Fruit fly (Drosophila melanogaster) whole organism, embryonic: ENCODE measurements around the gene Pis.

Experiments
- Antp ChIP-seq: fragments of 200-800 bp; sonication (Bioruptor generic); optimal IDR thresholded peaks from 3 replicates; lab custom pipeline; 2016; ENCODE audit warnings: missing biosample characterization, missing genetic modification characterization
- C15 ChIP-seq: fragments of 200-800 bp; sonication (Bioruptor generic); IDR thresholded peaks from 3 replicates; pipeline ENCODE4 v1.3.6; 2022; ENCODE audit warnings: missing biosample characterization, missing genetic modification characterization
- CG10209 ChIP-seq: fragments of 200-800 bp; sonication (Bioruptor generic); optimal IDR thresholded peaks from 3 replicates; lab custom pipeline; 2017; ENCODE audit warnings: missing biosample characterization, mild to moderate bottlenecking, missing genetic modification characterization, missing genetic modification reagents
- CG12071 ChIP-seq: fragments of 200-800 bp; sonication (Bioruptor generic); optimal IDR thresholded peaks from 3 replicates; lab custom pipeline; 2018; ENCODE audit warnings: missing biosample characterization, mild to moderate bottlenecking, missing genetic modification characterization
- CG12155 ChIP-seq: fragments of 200-800 bp; sonication (Bioruptor generic); optimal IDR thresholded peaks from 3 replicates; lab custom pipeline; 2016; ENCODE audit warnings: missing biosample characterization, missing genetic modification characterization
- CG12659 ChIP-seq: fragments of 200-800 bp; sonication (Bioruptor generic); optimal IDR thresholded peaks from 3 replicates; lab custom pipeline; 2017; ENCODE audit warnings: mild to moderate bottlenecking, missing biosample characterization, missing genetic modification reagents, missing genetic modification characterization
- CG14014 ChIP-seq: fragments of 200-800 bp; sonication (Bioruptor generic); IDR thresholded peaks from 2 replicates; pipeline ENCODE4 v1.3.6; 2022; ENCODE audit warnings: missing biosample characterization, missing genetic modification characterization
- CG14441 ChIP-seq: fragments of 200-800 bp; sonication (Bioruptor generic); IDR thresholded peaks from 2 replicates; pipeline ENCODE4 v1.3.6; 2022; ENCODE audit warnings: missing biosample characterization, missing genetic modification characterization
- CG14667 ChIP-seq: fragments of 200-800 bp; sonication (Bioruptor generic); IDR thresholded peaks from 2 replicates; pipeline ENCODE4 v1.3.6; 2022; ENCODE audit warnings: missing biosample characterization, missing genetic modification characterization
- CG14965 ChIP-seq: fragments of 200-800 bp; sonication (Bioruptor generic); optimal IDR thresholded peaks from 2 replicates; lab custom pipeline; 2016; ENCODE audit warnings: missing biosample characterization, missing genetic modification characterization, borderline replicate concordance
- CG15073 ChIP-seq: fragments of 200-800 bp; sonication (Bioruptor generic); optimal IDR thresholded peaks from 2 replicates; lab custom pipeline; 2016; ENCODE audit warnings: missing biosample characterization, missing genetic modification characterization
- CG16813 ChIP-seq: fragments of 200-800 bp; sonication (Bioruptor generic); IDR thresholded peaks from 3 replicates; pipeline ENCODE4 v1.3.6; 2022; ENCODE audit warnings: missing biosample characterization, missing genetic modification characterization; ENCODE audit not compliant: partially characterized antibody
- CG17385 ChIP-seq: fragments of 200-800 bp; sonication (Bioruptor generic); optimal IDR thresholded peaks from 3 replicates; lab custom pipeline; 2018; ENCODE audit warnings: missing biosample characterization, mild to moderate bottlenecking, missing genetic modification characterization
- CG2712 ChIP-seq: fragments of 200-800 bp; optimal IDR thresholded peaks from 3 replicates; lab custom pipeline; 2019; ENCODE audit warnings: missing biosample characterization, mild to moderate bottlenecking, missing genetic modification characterization, moderate library complexity
- CG34422 ChIP-seq: fragments of 200-800 bp; sonication (Bioruptor generic); IDR thresholded peaks from 3 replicates; pipeline ENCODE4 v1.3.6; 2022; ENCODE audit warnings: missing biosample characterization, missing genetic modification characterization
- CG5245 ChIP-seq: fragments of 200-800 bp; sonication (Bioruptor generic); optimal IDR thresholded peaks from 3 replicates; lab custom pipeline; 2016; ENCODE audit warnings: missing biosample characterization, missing genetic modification characterization
- CG6791 ChIP-seq: fragments of 200-800 bp; sonication (Bioruptor generic); IDR thresholded peaks from 3 replicates; pipeline ENCODE4 v1.3.6; 2022; ENCODE audit warnings: missing biosample characterization, missing genetic modification characterization; ENCODE audit not compliant: partially characterized antibody
- CG7556 ChIP-seq: fragments of 200-800 bp; sonication (Bioruptor generic); optimal IDR thresholded peaks from 2 replicates; lab custom pipeline; 2017; ENCODE audit warnings: missing biosample characterization, mild to moderate bottlenecking, missing genetic modification characterization
- CG7786 ChIP-seq: fragments of 200-800 bp; sonication (Bioruptor generic); optimal IDR thresholded peaks from 2 replicates; lab custom pipeline; 2016; ENCODE audit warnings: missing biosample characterization, missing genetic modification characterization
- CG7987 ChIP-seq: fragments of 200-800 bp; sonication (Bioruptor generic); optimal IDR thresholded peaks from 2 replicates; lab custom pipeline; 2018; ENCODE audit warnings: missing biosample characterization, mild to moderate bottlenecking, missing genetic modification characterization, moderate library complexity
- CG8924 ChIP-seq: fragments of 200-800 bp; optimal IDR thresholded peaks from 3 replicates; lab custom pipeline; 2019; ENCODE audit warnings: missing biosample characterization, mild to moderate bottlenecking, missing genetic modification characterization, moderate library complexity
- CG9609 ChIP-seq: fragments of 200-800 bp; sonication (Bioruptor generic); optimal IDR thresholded peaks from 3 replicates; lab custom pipeline; 2016; ENCODE audit warnings: missing biosample characterization, missing genetic modification characterization
- Deaf1 ChIP-seq: fragments of 200-800 bp; optimal IDR thresholded peaks from 3 replicates; lab custom pipeline; 2019; ENCODE audit warnings: missing biosample characterization, mild to moderate bottlenecking, missing genetic modification characterization, moderate library complexity
- Dfd ChIP-seq, 2 experiments: fragments of >200 bp; optimal IDR thresholded peaks; 2 replicates each; lab custom pipeline; 2017; ENCODE audit warnings: missing biosample characterization in 2 of 2, missing genetic modification characterization in 2 of 2
- ERR ChIP-seq: fragments of 200-800 bp; sonication (Bioruptor generic); optimal IDR thresholded peaks from 2 replicates; lab custom pipeline; 2016; ENCODE audit warnings: missing biosample characterization, missing genetic modification characterization
- Elba2 ChIP-seq: fragments of 200-800 bp; sonication (Bioruptor generic); optimal IDR thresholded peaks from 3 replicates; lab custom pipeline; 2016; ENCODE audit warnings: missing biosample characterization, missing genetic modification characterization
- Gug ChIP-seq: fragments of 200-800 bp; sonication (Bioruptor generic); IDR thresholded peaks from 4 replicates; pipeline ENCODE4 v1.3.6; 2022; ENCODE audit warnings: missing biosample characterization, missing genetic modification characterization
- Max ChIP-seq: fragments of 200-800 bp; sonication (Bioruptor generic); optimal IDR thresholded peaks from 2 replicates; lab custom pipeline; 2016; ENCODE audit warnings: missing biosample characterization, mild to moderate bottlenecking, missing genetic modification characterization
- Sox100B ChIP-seq: fragments of 200-800 bp; sonication (Bioruptor generic); optimal IDR thresholded peaks from 3 replicates; lab custom pipeline; 2018; ENCODE audit warnings: missing biosample characterization, mild to moderate bottlenecking, missing genetic modification characterization
- ash1 ChIP-seq: fragments of 200-800 bp; sonication (Bioruptor generic); optimal IDR thresholded peaks from 2 replicates; lab custom pipeline; 2018; ENCODE audit warnings: missing biosample characterization, mild to moderate bottlenecking, missing genetic modification characterization
- ato ChIP-seq: fragments of 200-800 bp; sonication (Bioruptor generic); IDR thresholded peaks from 2 replicates; pipeline ENCODE4 v1.3.6; 2022; ENCODE audit warnings: missing biosample characterization, missing genetic modification characterization; ENCODE audit not compliant: partially characterized antibody
- bbx ChIP-seq: fragments of 200-800 bp; sonication (Bioruptor generic); IDR thresholded peaks from 2 replicates; pipeline ENCODE4 v1.3.6; 2022; ENCODE audit warnings: missing biosample characterization, missing genetic modification characterization; ENCODE audit not compliant: partially characterized antibody
- bcd ChIP-seq: fragments of 200-800 bp; sonication (Bioruptor generic); optimal IDR thresholded peaks from 2 replicates; lab custom pipeline; 2017; ENCODE audit warnings: missing biosample characterization, mild to moderate bottlenecking, missing genetic modification characterization
- cg ChIP-seq: fragments of 200-800 bp; sonication (Bioruptor generic); optimal IDR thresholded peaks from 3 replicates; lab custom pipeline; 2019; ENCODE audit warnings: missing biosample characterization, mild to moderate bottlenecking, missing genetic modification characterization, moderate library complexity
- dpn ChIP-seq, 2 experiments: fragments of 200-800 bp; sonication (Bioruptor generic); optimal IDR thresholded peaks; 3 replicates each; lab custom pipeline; 2016; ENCODE audit warnings: missing biosample characterization in 2 of 2, missing genetic modification characterization in 2 of 2
- emc ChIP-seq: fragments of 200-800 bp; sonication (Bioruptor generic); optimal IDR thresholded peaks from 2 replicates; lab custom pipeline; 2016; ENCODE audit warnings: missing biosample characterization, missing genetic modification characterization
- esg ChIP-seq: fragments of 200-800 bp; sonication (Bioruptor generic); conservative IDR thresholded peaks from 2 replicates; pipeline ENCODE4 v1.3.6; 2022; ENCODE audit warnings: missing biosample characterization, missing genetic modification characterization
- hkb ChIP-seq, 2 experiments: fragments of 200-800 bp in 1 of 2; fragments of >200 bp in 1 of 2; sonication (Bioruptor generic) in 1 of 2; IDR thresholded peaks in 1 of 2; optimal IDR thresholded peaks in 1 of 2; 2 replicates each; pipeline versions ENCODE4 v1.3.6 to Lab custom; 2017 to 2022; ENCODE audit warnings: missing biosample characterization in 1 of 2, missing genetic modification characterization in 1 of 2
- knrl ChIP-seq: fragments of 200-800 bp; sonication (Bioruptor generic); IDR thresholded peaks from 3 replicates; pipeline ENCODE4 v1.3.6; 2022; ENCODE audit warnings: missing biosample characterization, missing genetic modification characterization; ENCODE audit not compliant: partially characterized antibody
- luna ChIP-seq: fragments of 200-800 bp; sonication (Bioruptor generic); optimal IDR thresholded peaks from 2 replicates; lab custom pipeline; 2016; ENCODE audit warnings: missing biosample characterization, missing genetic modification characterization
- odd ChIP-seq: fragments of 200-800 bp; sonication (Bioruptor generic); optimal IDR thresholded peaks from 2 replicates; lab custom pipeline; 2017; ENCODE audit warnings: missing biosample characterization, mild to moderate bottlenecking, missing genetic modification characterization
- org-1 ChIP-seq: fragments of 200-800 bp; sonication (Bioruptor generic); optimal IDR thresholded peaks from 2 replicates; lab custom pipeline; 2017; ENCODE audit warnings: missing biosample characterization, missing genetic modification characterization
- pho ChIP-seq: fragments of 200-800 bp; sonication (Bioruptor generic); optimal IDR thresholded peaks from 2 replicates; lab custom pipeline; 2016; ENCODE audit warnings: missing biosample characterization, missing genetic modification characterization
- pnt ChIP-seq: fragments of 200-800 bp; sonication (Bioruptor generic); optimal IDR thresholded peaks from 3 replicates; lab custom pipeline; 2016; ENCODE audit warnings: missing biosample characterization, missing genetic modification characterization
- pum ChIP-seq: fragments of 200-800 bp; sonication (Bioruptor generic); optimal IDR thresholded peaks from 2 replicates; lab custom pipeline; 2016; ENCODE audit warnings: missing biosample characterization, missing genetic modification characterization
- ranshi ChIP-seq: fragments of 200-800 bp; sonication (Bioruptor generic); IDR thresholded peaks from 2 replicates; pipeline ENCODE4 v1.3.6; 2022; ENCODE audit warnings: missing biosample characterization, missing genetic modification characterization
- shn ChIP-seq: fragments of 200-800 bp; sonication (Bioruptor generic); optimal IDR thresholded peaks from 3 replicates; lab custom pipeline; 2016; ENCODE audit warnings: missing biosample characterization, missing genetic modification characterization
- wdn ChIP-seq: fragments of 200-800 bp; sonication (Bioruptor generic); IDR thresholded peaks from 2 replicates; pipeline ENCODE4 v1.3.6; 2022; ENCODE audit warnings: missing biosample characterization, missing genetic modification characterization
- wek ChIP-seq: fragments of 200-800 bp; sonication (Bioruptor generic); optimal IDR thresholded peaks from 3 replicates; lab custom pipeline; 2018; ENCODE audit warnings: missing biosample characterization, mild to moderate bottlenecking, missing genetic modification characterization, moderate library complexity

The Pis gene

DNA sequence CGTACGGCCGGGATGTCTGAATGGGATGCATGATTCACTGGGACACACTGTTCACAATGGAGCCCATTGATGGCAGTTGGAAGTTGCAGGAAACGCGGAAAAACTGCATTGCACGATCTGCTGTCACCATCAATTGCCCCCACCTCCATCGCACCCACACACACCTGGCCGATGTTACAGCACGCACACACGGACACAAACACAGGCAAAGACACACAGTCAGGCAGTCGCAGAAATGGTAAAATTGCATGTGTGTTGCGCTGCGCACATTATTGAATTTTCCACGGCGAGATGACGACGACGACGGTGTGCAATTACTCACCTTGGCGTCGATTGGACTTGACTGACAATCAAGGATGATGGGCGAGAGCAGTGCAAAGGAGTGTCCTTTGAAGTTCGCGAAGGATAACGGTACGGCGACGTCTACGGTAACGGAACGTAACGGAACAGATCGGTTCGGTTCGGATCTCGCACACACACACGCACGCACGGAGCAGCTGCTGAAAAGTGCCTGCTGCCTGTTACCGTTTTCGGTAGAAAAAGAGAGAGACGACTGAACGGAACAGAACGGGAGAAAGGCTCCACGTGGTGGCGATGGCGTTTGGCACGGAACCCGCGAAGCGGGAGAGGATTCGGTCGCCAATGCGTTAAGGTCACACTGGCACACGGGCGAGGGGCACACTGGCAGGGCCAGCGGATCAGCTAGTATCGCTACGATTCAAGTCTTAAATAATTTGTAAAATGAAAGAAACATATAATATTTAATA, 6.6 kb upstream of the Pis start, which contains the start of the genes CG9281 and CG15601 (continued):
- no peak for TF ChIP-seq Sox100B (GFP tag; lab: Kevin White, UChicago)
- TF ChIP-seq ash1 (GFP tag; lab: Kevin White, UChicago) = no peak
- TF ChIP-seq Deaf1 = peak; percentile 67
- no peak for TF ChIP-seq CG12155 (GFP tag; lab: Kevin White, UChicago)
- no peak for TF ChIP-seq emc
- no peak for TF ChIP-seq ERR (GFP tag; lab: Kevin White, UChicago)
- TF ChIP-seq CG15073 (GFP tag; lab: Kevin White, UChicago) = no peak
- peak; percentile 87 for TF ChIP-seq CG17385 (GFP tag; lab: Kevin White, UChicago)
- TF ChIP-seq bcd (GFP tag; lab: Kevin White, UChicago) = no peak
- TF ChIP-seq CG12071 (GFP tag; lab: Kevin White, UChicago) = no peak
- no peak for TF ChIP-seq shn (GFP tag; lab: Kevin White, UChicago)
- TF ChIP-seq CG14965 (GFP tag; lab: Kevin White, UChicago) = no peak
- peak; percentile 19; the same call in 1 of the 2 replicates for TF ChIP-seq bbx (GFP tag; lab: Robert Waterston, UW)
- TF ChIP-seq odd (GFP tag; lab: Kevin White, UChicago) = no peak
- no peak for TF ChIP-seq C15 (GFP tag; lab: Robert Waterston, UW)
- TF ChIP-seq CG14014 (GFP tag; lab: Robert Waterston, UW) = no peak
- TF ChIP-seq CG9609 (GFP tag; lab: Kevin White, UChicago) = no peak
- peak; percentile 35; the same call in 1 of the 3 replicates for TF ChIP-seq CG16813
- no peak for TF ChIP-seq CG7556
- TF ChIP-seq Max (GFP tag; lab: Kevin White, UChicago) = peak; percentile 87
- TF ChIP-seq dpn (GFP tag; optimal IDR thresholded peaks at IDR 0.05; lab: Kevin White, UChicago) = no peak
- TF ChIP-seq ato (GFP tag; lab: Robert Waterston, UW) = no peak
- TF ChIP-seq esg (GFP tag; lab: Robert Waterston, UW) = no peak
- TF ChIP-seq wdn (GFP tag; lab: Robert Waterston, UW) = no peak
- no peak for TF ChIP-seq Antp
- no peak for TF ChIP-seq CG5245
- peak; percentile 53; the same call in 1 of the 3 replicates for TF ChIP-seq CG34422 (GFP tag; lab: Robert Waterston, UW)
- TF ChIP-seq CG14441 (GFP tag; lab: Robert Waterston, UW) = no peak
- TF ChIP-seq CG2712 (tag; lab: Kevin White, UChicago) = no peak
- TF ChIP-seq CG6791 = no peak
- no peak for TF ChIP-seq wek
- no peak for TF ChIP-seq Dfd (GFP tag; optimal IDR thresholded peaks at IDR 0.05; lab: Kevin White, UChicago)
- peak; percentile 48; the same call in 1 of the 3 replicates for TF ChIP-seq knrl (GFP tag; lab: Robert Waterston, UW)
- TF ChIP-seq Gug (GFP tag; lab: Robert Waterston, UW) = no peak
- no peak for TF ChIP-seq CG10209 (GFP tag; lab: Kevin White, UChicago)
- no peak for TF ChIP-seq pho (GFP tag; lab: Kevin White, UChicago)
- no peak for TF ChIP-seq pnt
- TF ChIP-seq ranshi (GFP tag; lab: Robert Waterston, UW) = no peak
- no peak for TF ChIP-seq luna (GFP tag; lab: Kevin White, UChicago)
- no peak for TF ChIP-seq org-1 (GFP tag; lab: Kevin White, UChicago)
- no peak for TF ChIP-seq Elba2
- TF ChIP-seq CG12659 (GFP tag; lab: Kevin White, UChicago) = peak; percentile 54
- TF ChIP-seq CG8924 (tag; lab: Kevin White, UChicago) = no peak
- peak; percentile 93 for TF ChIP-seq cg (GFP tag; lab: Kevin White, UChicago)
- TF ChIP-seq CG14667 (GFP tag; lab: Robert Waterston, UW) = no peak
- TF ChIP-seq CG7786 (GFP tag; lab: Kevin White, UChicago) = no peak
- TF ChIP-seq pum (GFP tag; lab: Kevin White, UChicago) = no peak
- TF ChIP-seq CG7987 = no peak
- TF ChIP-seq hkb (optimal IDR thresholded peaks at IDR 0.05; lab: Kevin White, UChicago) = no peak
- TF ChIP-seq hkb (GFP tag; IDR thresholded peaks at IDR 0.05; lab: Robert Waterston, UW) = no peak
